Worm (Caenorhabditis elegans) whole organism, midembryonic: Measurements from ENCODE around the gene T24E12.12.

Source experiments
- cog-1 ChIP-seq: sonication (generic microtip); optimal IDR thresholded peaks from 2 replicates; lab custom pipeline; 2016; ENCODE audit warnings: missing genetic modification characterization, missing compliant biosample characterization
- ref-1 ChIP-seq: fragments of 200-800 bp; sonication (Bioruptor generic); conservative IDR thresholded peaks from 2 replicates; pipeline ENCODE4 v1.3.6; 2022; ENCODE audit warnings: missing genetic modification reagents, missing genetic modification characterization, missing compliant biosample characterization
- tab-1 ChIP-seq: fragments of 200-800 bp; sonication (Bioruptor generic); IDR thresholded peaks from 2 replicates; pipeline ENCODE4 v1.3.6; 2022; ENCODE audit warnings: missing genetic modification characterization, missing compliant biosample characterization
- ztf-23 ChIP-seq: fragments of 200-800 bp; sonication (Bioruptor generic); IDR thresholded peaks from 2 replicates; pipeline ENCODE4 v1.3.6; 2022; ENCODE audit warnings: missing genetic modification reagents, missing genetic modification characterization, missing compliant biosample characterization

DNA sequence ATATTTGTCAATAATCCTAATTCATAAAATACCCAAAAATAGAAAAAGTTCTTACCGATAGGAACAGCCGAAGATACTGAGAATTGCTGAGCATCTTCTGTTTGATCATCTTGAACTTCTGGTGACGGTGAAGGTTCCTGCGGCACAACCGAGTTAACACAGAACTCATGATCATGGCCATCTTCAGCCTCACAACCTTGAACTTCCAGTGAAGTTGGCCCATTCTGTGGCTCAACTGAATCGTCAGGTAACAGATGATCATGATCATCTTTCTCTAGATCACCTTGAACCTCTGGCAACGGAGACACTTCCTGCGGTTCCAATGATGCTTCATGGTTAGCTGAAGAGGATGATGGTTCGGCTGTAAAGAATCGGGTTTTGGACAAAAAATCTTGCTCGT, 12.6 kb downstream of the T24E12.12 start:
- no peak for TF ChIP-seq cog-1 (tag; lab: Kevin White, UChicago)
- TF ChIP-seq ref-1 = no peak
- no peak for TF ChIP-seq ztf-23 (GFP tag; lab: Robert Waterston, UW)
- no peak for TF ChIP-seq tab-1 (GFP tag; lab: Robert Waterston, UW)
